Fruit fly (Drosophila melanogaster) whole organism, embryonic: ENCODE results near the gene Glut1.
A peak's percentile ranks its signal among the peaks of the same experiment; 100 is the strongest.

Experiments used
- Ada2b ChIP-seq: fragments of 200-800 bp; sonication (Bioruptor generic); IDR thresholded peaks from 2 replicates; pipeline ENCODE4 v1.3.6; 2022; ENCODE audit warnings: missing biosample characterization, missing genetic modification characterization
- Asciz ChIP-seq: fragments of 200-800 bp; sonication (Bioruptor generic); optimal IDR thresholded peaks from 2 replicates; lab custom pipeline; 2017; ENCODE audit warnings: missing biosample characterization, mild to moderate bottlenecking, missing genetic modification characterization, missing genetic modification reagents
- Blimp-1 ChIP-seq: fragments of 200-800 bp; sonication (Bioruptor generic); optimal IDR thresholded peaks from 3 replicates; lab custom pipeline; 2018; ENCODE audit warnings: missing biosample characterization, missing genetic modification characterization, mild to moderate bottlenecking, moderate library complexity, missing genetic modification reagents
- CG10366 ChIP-seq: fragments of 200-800 bp; sonication (Bioruptor generic); IDR thresholded peaks from 2 replicates; pipeline ENCODE4 v1.3.6; 2022; ENCODE audit warnings: missing biosample characterization, missing genetic modification characterization
- CG12299 ChIP-seq: fragments of 200-800 bp; sonication (Bioruptor generic); optimal IDR thresholded peaks from 2 replicates; lab custom pipeline; 2018; ENCODE audit warnings: missing biosample characterization, mild to moderate bottlenecking, missing genetic modification characterization
- CG15479 ChIP-seq: fragments of 200-800 bp; sonication (Bioruptor generic); optimal IDR thresholded peaks from 3 replicates; lab custom pipeline; 2019; ENCODE audit warnings: missing biosample characterization, mild to moderate bottlenecking, missing genetic modification characterization, moderate library complexity
- CG17359 ChIP-seq: fragments of 200-800 bp; sonication (Bioruptor generic); optimal IDR thresholded peaks from 3 replicates; lab custom pipeline; 2018; ENCODE audit warnings: missing biosample characterization, mild to moderate bottlenecking, missing genetic modification characterization, moderate library complexity
- CG17385 ChIP-seq: fragments of 200-800 bp; sonication (Bioruptor generic); optimal IDR thresholded peaks from 3 replicates; lab custom pipeline; 2018; ENCODE audit warnings: missing biosample characterization, mild to moderate bottlenecking, missing genetic modification characterization
- CG17829 ChIP-seq: fragments of 200-800 bp; optimal IDR thresholded peaks from 2 replicates; lab custom pipeline; 2019; ENCODE audit warnings: missing biosample characterization, mild to moderate bottlenecking, missing genetic modification characterization, moderate library complexity
- CG18011 ChIP-seq: fragments of 200-800 bp; sonication (Bioruptor generic); optimal IDR thresholded peaks from 2 replicates; lab custom pipeline; 2017; ENCODE audit warnings: missing biosample characterization, missing genetic modification characterization, mild to moderate bottlenecking, moderate library complexity, missing genotype
- CG18262 ChIP-seq: fragments of 200-800 bp; optimal IDR thresholded peaks from 3 replicates; lab custom pipeline; 2019; ENCODE audit warnings: missing biosample characterization, mild to moderate bottlenecking, missing genetic modification characterization, moderate library complexity
- CG18476 ChIP-seq: fragments of 200-800 bp; sonication (Bioruptor generic); optimal IDR thresholded peaks from 2 replicates; lab custom pipeline; 2016; ENCODE audit warnings: missing biosample characterization, mild to moderate bottlenecking, missing genetic modification characterization
- CG18599 ChIP-seq: fragments of 200-800 bp; sonication (Bioruptor generic); optimal IDR thresholded peaks from 3 replicates; lab custom pipeline; 2017; ENCODE audit warnings: missing biosample characterization, missing genetic modification characterization, mild to moderate bottlenecking, moderate library complexity, missing genetic modification reagents
- CG18764 ChIP-seq: fragments of 200-800 bp; sonication (Bioruptor generic); optimal IDR thresholded peaks from 3 replicates; lab custom pipeline; 2016; ENCODE audit warnings: missing biosample characterization, missing genetic modification characterization
- CG30403 ChIP-seq: fragments of 200-800 bp; sonication (Bioruptor generic); optimal IDR thresholded peaks from 3 replicates; lab custom pipeline; 2016; ENCODE audit warnings: missing biosample characterization, missing genetic modification characterization
- CG6254 ChIP-seq: fragments of 200-800 bp; sonication (Bioruptor generic); optimal IDR thresholded peaks from 3 replicates; lab custom pipeline; 2017; ENCODE audit warnings: mild to moderate bottlenecking, missing biosample characterization, missing genetic modification reagents, missing genetic modification characterization
- CG6813 ChIP-seq: fragments of 200-800 bp; sonication (Bioruptor generic); optimal IDR thresholded peaks from 2 replicates; lab custom pipeline; 2017; ENCODE audit warnings: missing biosample characterization, missing genetic modification characterization, mild to moderate bottlenecking, moderate library complexity, missing genetic modification reagents
- CG6854 ChIP-seq: fragments of 200-800 bp; sonication (Bioruptor generic); optimal IDR thresholded peaks from 3 replicates; lab custom pipeline; 2017; ENCODE audit warnings: missing biosample characterization, mild to moderate bottlenecking, missing genetic modification characterization
- CG7556 ChIP-seq: fragments of 200-800 bp; sonication (Bioruptor generic); optimal IDR thresholded peaks from 2 replicates; lab custom pipeline; 2017; ENCODE audit warnings: missing biosample characterization, mild to moderate bottlenecking, missing genetic modification characterization
- CG7839 ChIP-seq: fragments of 200-800 bp; sonication (Bioruptor generic); optimal IDR thresholded peaks from 3 replicates; lab custom pipeline; 2018; ENCODE audit warnings: missing biosample characterization, mild to moderate bottlenecking, missing genetic modification characterization, moderate library complexity
- CG7963 ChIP-seq: fragments of 200-800 bp; sonication (Bioruptor generic); IDR thresholded peaks from 3 replicates; pipeline ENCODE4 v1.3.6; 2022; ENCODE audit warnings: missing biosample characterization, missing genetic modification characterization; ENCODE audit not compliant: partially characterized antibody
- CG9817 ChIP-seq: fragments of 200-800 bp; sonication (Bioruptor generic); optimal IDR thresholded peaks from 2 replicates; lab custom pipeline; 2018; ENCODE audit warnings: missing biosample characterization, mild to moderate bottlenecking, missing genetic modification characterization, moderate library complexity
- D19A ChIP-seq: fragments of 200-800 bp; optimal IDR thresholded peaks from 3 replicates; lab custom pipeline; 2019; ENCODE audit warnings: missing biosample characterization, mild to moderate bottlenecking, missing genetic modification characterization, moderate library complexity
- D19B ChIP-seq: fragments of 200-800 bp; sonication (Bioruptor generic); optimal IDR thresholded peaks from 2 replicates; lab custom pipeline; 2017; ENCODE audit warnings: missing biosample characterization, mild to moderate bottlenecking, missing genetic modification characterization
- Fer3 ChIP-seq: fragments of 200-800 bp; sonication (Bioruptor generic); optimal IDR thresholded peaks from 2 replicates; lab custom pipeline; 2018; ENCODE audit warnings: missing biosample characterization, mild to moderate bottlenecking, missing genetic modification characterization, moderate library complexity
- HLH3B ChIP-seq: fragments of 200-800 bp; sonication (Bioruptor generic); IDR thresholded peaks from 2 replicates; pipeline ENCODE4 v1.3.6; 2022; ENCODE audit warnings: missing biosample characterization, missing genetic modification characterization
- Rfx ChIP-seq: fragments of 200-800 bp; sonication (Bioruptor generic); IDR thresholded peaks from 2 replicates; pipeline ENCODE4 v1.3.6; 2022; ENCODE audit warnings: missing biosample characterization, missing genetic modification characterization
- cad ChIP-seq: fragments of >200 bp; optimal IDR thresholded peaks from 2 replicates; lab custom pipeline; 2017; ENCODE audit warnings: missing biosample characterization, missing genetic modification characterization
- chif ChIP-seq, 2 experiments: fragments of 200-800 bp; sonication (Bioruptor generic); optimal IDR thresholded peaks; 3 replicates each; lab custom pipeline; 2016; ENCODE audit warnings: missing biosample characterization in 2 of 2, missing genetic modification characterization in 2 of 2
- chinmo ChIP-seq: fragments of 200-800 bp; sonication (Bioruptor generic); IDR thresholded peaks from 4 replicates; pipeline ENCODE4 v1.3.6; 2022; ENCODE audit warnings: missing biosample characterization, missing genetic modification characterization; ENCODE audit not compliant: partially characterized antibody
- cwo ChIP-seq: fragments of 200-800 bp; sonication (Bioruptor generic); optimal IDR thresholded peaks from 3 replicates; lab custom pipeline; 2017; ENCODE audit warnings: missing biosample characterization, missing genetic modification characterization, mild to moderate bottlenecking, moderate library complexity, missing genetic modification reagents
- dmrt99B ChIP-seq: fragments of 200-800 bp; sonication (Bioruptor generic); optimal IDR thresholded peaks from 2 replicates; lab custom pipeline; 2018; ENCODE audit warnings: missing biosample characterization, mild to moderate bottlenecking, missing genetic modification characterization, moderate library complexity
- fd96Cb ChIP-seq: fragments of 200-800 bp; sonication (Bioruptor generic); optimal IDR thresholded peaks from 2 replicates; lab custom pipeline; 2018; ENCODE audit warnings: missing biosample characterization, mild to moderate bottlenecking, missing genetic modification characterization, moderate library complexity
- gem ChIP-seq: fragments of 200-800 bp; sonication (Bioruptor generic); optimal IDR thresholded peaks from 2 replicates; lab custom pipeline; 2019; ENCODE audit warnings: missing biosample characterization, mild to moderate bottlenecking, missing genetic modification characterization, moderate library complexity
- lab ChIP-seq: fragments of 200-800 bp; sonication (Bioruptor generic); optimal IDR thresholded peaks from 3 replicates; lab custom pipeline; 2017; ENCODE audit warnings: missing biosample characterization, missing genetic modification characterization, mild to moderate bottlenecking, moderate library complexity, missing genetic modification reagents
- onecut ChIP-seq: fragments of 200-800 bp; sonication (Bioruptor generic); IDR thresholded peaks from 2 replicates; pipeline ENCODE4 v1.3.6; 2022; ENCODE audit warnings: missing biosample characterization, missing genetic modification characterization
- org-1 ChIP-seq: fragments of 200-800 bp; sonication (Bioruptor generic); optimal IDR thresholded peaks from 2 replicates; lab custom pipeline; 2017; ENCODE audit warnings: missing biosample characterization, missing genetic modification characterization
- pfk ChIP-seq: fragments of 200-800 bp; sonication (Bioruptor generic); optimal IDR thresholded peaks from 2 replicates; lab custom pipeline; 2018; ENCODE audit warnings: missing biosample characterization, mild to moderate bottlenecking, missing genetic modification characterization, moderate library complexity
- phol ChIP-seq: fragments of 200-800 bp; sonication (Bioruptor generic); optimal IDR thresholded peaks from 3 replicates; lab custom pipeline; 2018; ENCODE audit warnings: missing biosample characterization, mild to moderate bottlenecking, missing genetic modification characterization, moderate library complexity
- pnt ChIP-seq: fragments of 200-800 bp; sonication (Bioruptor generic); optimal IDR thresholded peaks from 3 replicates; lab custom pipeline; 2016; ENCODE audit warnings: missing biosample characterization, missing genetic modification characterization
- scrt ChIP-seq: fragments of 200-800 bp; sonication (Bioruptor generic); optimal IDR thresholded peaks from 2 replicates; lab custom pipeline; 2018; ENCODE audit warnings: missing biosample characterization, mild to moderate bottlenecking, missing genetic modification characterization, moderate library complexity
- stc ChIP-seq: fragments of 200-800 bp; sonication (Bioruptor generic); IDR thresholded peaks from 2 replicates; pipeline ENCODE4 v1.3.6; 2022; ENCODE audit warnings: missing biosample characterization, missing genetic modification characterization
- tgo ChIP-seq: fragments of 200-800 bp; sonication (Bioruptor generic); IDR thresholded peaks from 3 replicates; pipeline ENCODE4 v1.3.6; 2022; ENCODE audit warnings: missing biosample characterization, missing genetic modification characterization
- zen ChIP-seq: fragments of 200-800 bp; sonication (Bioruptor generic); optimal IDR thresholded peaks from 3 replicates; lab custom pipeline; 2018; ENCODE audit warnings: missing biosample characterization, mild to moderate bottlenecking, missing genetic modification characterization, moderate library complexity

The Glut1 gene

dm6 chr3L:881496-882235 is 32.2 kb upstream of the Glut1 start, which contains the start of gene CG13907 (continued):
- TF ChIP-seq onecut, result peak; percentile 63

dm6 chr3L:882236-882891 is 31.5 kb upstream of the Glut1 start:
- TF ChIP-seq CG18011 (GFP tag; lab: Kevin White, UChicago), result no peak
- peak; percentile 3 for TF ChIP-seq CG12299
- TF ChIP-seq CG18599 (GFP tag; lab: Kevin White, UChicago), result peak; percentile 71
- peak; percentile 33 for TF ChIP-seq Rfx (GFP tag; lab: Robert Waterston, UW)
- TF ChIP-seq CG17829 (tag; lab: Kevin White, UChicago), result peak; percentile 11
- peak; percentile 26 for TF ChIP-seq fd96Cb (tag; lab: Kevin White, UChicago)
- peak; percentile 40 for TF ChIP-seq D19A (tag; lab: Kevin White, UChicago)
- TF ChIP-seq HLH3B (GFP tag; lab: Robert Waterston, UW), result 0 out of 2 replicates have a peak, but pooled peaks have one; percentile 30
- TF ChIP-seq CG10366 (GFP tag; lab: Robert Waterston, UW), result no peak
- no peak for TF ChIP-seq pfk (GFP tag; lab: Kevin White, UChicago)
- TF ChIP-seq CG17385 (GFP tag; lab: Kevin White, UChicago), result no peak
- TF ChIP-seq CG7556 (GFP tag; lab: Kevin White, UChicago), result peak; percentile 38
- 0 out of 4 replicates have a peak, but pooled peaks have one; percentile 34 for TF ChIP-seq chinmo
- TF ChIP-seq Asciz (GFP tag; lab: Kevin White, UChicago), result no peak
- no peak for TF ChIP-seq CG18764 (GFP tag; lab: Kevin White, UChicago)
- TF ChIP-seq CG18476 (GFP tag; lab: Kevin White, UChicago), result no peak
- no peak for TF ChIP-seq CG15479 (GFP tag; lab: Kevin White, UChicago)
- peak; percentile 49; the same call in 1 of the 2 replicates for TF ChIP-seq stc (GFP tag; lab: Robert Waterston, UW)
- TF ChIP-seq CG18262 (tag; lab: Kevin White, UChicago), result peak; percentile 45
- peak; percentile 58 for TF ChIP-seq CG7839 (tag; lab: Kevin White, UChicago)
- TF ChIP-seq tgo (GFP tag; lab: Robert Waterston, UW), result peak; percentile 21; the same call in 2 of the 3 replicates
- peak; percentile 16 for TF ChIP-seq CG6854 (GFP tag; lab: Kevin White, UChicago)
- TF ChIP-seq zen, result no peak
- peak; percentile 46 for TF ChIP-seq lab (GFP tag; lab: Kevin White, UChicago)
- peak; percentile 13 for TF ChIP-seq CG9817
- TF ChIP-seq Blimp-1 (GFP tag; lab: Kevin White, UChicago), result peak; percentile 54
- peak; percentile 54 for TF ChIP-seq gem (tag; lab: Kevin White, UChicago)
- no peak for TF ChIP-seq cad (GFP tag; lab: Kevin White, UChicago)
- TF ChIP-seq phol (tag; lab: Kevin White, UChicago), result peak; percentile 52
- TF ChIP-seq scrt (GFP tag; lab: Kevin White, UChicago), result peak; percentile 71
- no peak for TF ChIP-seq chif (GFP tag; optimal IDR thresholded peaks at IDR 0.05; lab: Kevin White, UChicago)
- peak; percentile 6 for TF ChIP-seq D19B
- no peak for TF ChIP-seq org-1 (GFP tag; lab: Kevin White, UChicago)
- no peak for TF ChIP-seq CG7963 (GFP tag; lab: Robert Waterston, UW)
- peak; percentile 39 for TF ChIP-seq CG17359
- peak; percentile 58 for TF ChIP-seq dmrt99B (tag; lab: Kevin White, UChicago)
- TF ChIP-seq CG6813 (GFP tag; lab: Kevin White, UChicago), result peak; percentile 40
- no peak for TF ChIP-seq CG30403 (GFP tag; lab: Kevin White, UChicago)
- TF ChIP-seq pnt (GFP tag; lab: Kevin White, UChicago), result no peak
- peak; percentile 21; the same call in 1 of the 2 replicates for TF ChIP-seq Ada2b (GFP tag; lab: Robert Waterston, UW)
- peak; percentile 13 for TF ChIP-seq CG6254 (GFP tag; lab: Kevin White, UChicago)
- peak; percentile 33 for TF ChIP-seq Fer3 (tag; lab: Kevin White, UChicago)
- no peak for TF ChIP-seq cwo
